Worm (Caenorhabditis elegans) whole organism, late embryonic: ENCODE data around the gene vha-15.

Experiments
- C08G9.2 ChIP-seq: sonication (generic microtip); optimal IDR thresholded peaks from 2 replicates; lab custom pipeline; 2016; ENCODE audit warnings: mild to moderate bottlenecking, missing genetic modification characterization, moderate library complexity, missing compliant biosample characterization
- C38D4.7 ChIP-seq: fragments of 200-800 bp; sonication (Bioruptor generic); optimal IDR thresholded peaks from 2 replicates; lab custom pipeline; 2018; ENCODE audit warnings: mild to moderate bottlenecking, missing genetic modification characterization, moderate library complexity, missing compliant biosample characterization
- T23F11.4 ChIP-seq: fragments of 200-800 bp; sonication (Bioruptor generic); optimal IDR thresholded peaks from 2 replicates; lab custom pipeline; 2018; ENCODE audit warnings: mild to moderate bottlenecking, missing genetic modification characterization, missing compliant biosample characterization
- Y22D7AL.16 ChIP-seq: sonication (generic microtip); optimal IDR thresholded peaks from 2 replicates; lab custom pipeline; 2016; ENCODE audit warnings: missing genetic modification characterization, missing compliant biosample characterization
- ama-1 ChIP-seq: fragments of 150-350 bp; optimal IDR thresholded peaks from 2 replicates; lab custom pipeline; 2014
- ceh-2 ChIP-seq: sonication (generic microtip); optimal IDR thresholded peaks from 2 replicates; lab custom pipeline; 2016; ENCODE audit warnings: missing genotype, missing genetic modification characterization, missing compliant biosample characterization
- ceh-22 ChIP-seq: sonication (generic microtip); optimal IDR thresholded peaks from 2 replicates; lab custom pipeline; 2017; ENCODE audit warnings: missing biosample characterization, missing genetic modification characterization
- ceh-24 ChIP-seq: sonication (generic microtip); optimal IDR thresholded peaks from 2 replicates; lab custom pipeline; 2016; ENCODE audit warnings: mild to moderate bottlenecking, missing genetic modification characterization, missing compliant biosample characterization
- ceh-30 ChIP-seq: fragments of 150-350 bp; optimal IDR thresholded peaks from 2 replicates; lab custom pipeline; 2014; ENCODE audit warnings: missing biosample characterization, missing genetic modification characterization
- ceh-31 ChIP-seq: sonication (generic microtip); optimal IDR thresholded peaks from 2 replicates; lab custom pipeline; 2016; ENCODE audit warnings: missing genetic modification characterization, missing compliant biosample characterization
- ceh-34 ChIP-seq: sonication (generic microtip); optimal IDR thresholded peaks from 2 replicates; lab custom pipeline; 2016; ENCODE audit warnings: mild to moderate bottlenecking, missing genetic modification characterization, missing compliant biosample characterization
- ceh-48 ChIP-seq: sonication (generic microtip); optimal IDR thresholded peaks from 2 replicates; lab custom pipeline; 2016; ENCODE audit warnings: missing genetic modification characterization, inconsistent platforms, missing compliant biosample characterization
- ceh-9 ChIP-seq: sonication (generic microtip); optimal IDR thresholded peaks from 2 replicates; lab custom pipeline; 2016; ENCODE audit warnings: mild to moderate bottlenecking, missing genetic modification characterization, inconsistent platforms, missing compliant biosample characterization
- che-1 ChIP-seq: sonication (generic microtip); optimal IDR thresholded peaks from 2 replicates; lab custom pipeline; 2016; ENCODE audit warnings: mild to moderate bottlenecking, missing genetic modification characterization, missing compliant biosample characterization
- dve-1 ChIP-seq: sonication (generic microtip); optimal IDR thresholded peaks from 2 replicates; lab custom pipeline; 2017; ENCODE audit warnings: antibody characterized with exemption, mild to moderate bottlenecking, missing genetic modification characterization, missing compliant biosample characterization
- elt-4 ChIP-seq: sonication (generic microtip); optimal IDR thresholded peaks from 2 replicates; lab custom pipeline; 2016; ENCODE audit warnings: missing genetic modification characterization, missing compliant biosample characterization
- ets-4 ChIP-seq: sonication (generic microtip); optimal IDR thresholded peaks from 2 replicates; lab custom pipeline; 2016; ENCODE audit warnings: missing genetic modification characterization, missing compliant biosample characterization
- eyg-1 ChIP-seq: sonication (generic microtip); optimal IDR thresholded peaks from 2 replicates; lab custom pipeline; 2016; ENCODE audit warnings: missing genotype, missing genetic modification characterization, missing compliant biosample characterization
- fax-1 ChIP-seq: sonication (generic microtip); optimal IDR thresholded peaks from 2 replicates; lab custom pipeline; 2016; ENCODE audit warnings: missing genotype, missing genetic modification characterization, missing compliant biosample characterization
- fkh-10 ChIP-seq: fragments of 150-350 bp; optimal IDR thresholded peaks from 2 replicates; lab custom pipeline; 2014; ENCODE audit warnings: missing biosample characterization, missing genetic modification reagents, missing genetic modification characterization
- fkh-6 ChIP-seq: sonication (generic microtip); optimal IDR thresholded peaks from 2 replicates; lab custom pipeline; 2016; ENCODE audit warnings: missing genetic modification characterization, missing compliant biosample characterization
- gmeb-2 ChIP-seq: sonication (generic microtip); optimal IDR thresholded peaks from 2 replicates; lab custom pipeline; 2016; ENCODE audit warnings: missing genetic modification characterization, inconsistent platforms, missing compliant biosample characterization
- hlh-8 ChIP-seq: sonication (generic microtip); optimal IDR thresholded peaks from 2 replicates; lab custom pipeline; 2016; ENCODE audit warnings: missing genotype, missing genetic modification characterization, missing compliant biosample characterization
- lim-6 ChIP-seq: sonication (generic microtip); optimal IDR thresholded peaks from 2 replicates; lab custom pipeline; 2016; ENCODE audit warnings: missing genetic modification characterization, missing compliant biosample characterization
- mec-3 ChIP-seq: sonication (generic microtip); optimal IDR thresholded peaks from 2 replicates; lab custom pipeline; 2016; ENCODE audit warnings: borderline replicate concordance, missing genetic modification characterization, missing compliant biosample characterization
- npax-4 ChIP-seq: sonication (generic microtip); optimal IDR thresholded peaks from 2 replicates; lab custom pipeline; 2016; ENCODE audit warnings: missing genetic modification characterization, missing compliant biosample characterization
- odd-2 ChIP-seq: sonication (generic microtip); optimal IDR thresholded peaks from 2 replicates; lab custom pipeline; 2017; ENCODE audit warnings: antibody characterized with exemption, mild to moderate bottlenecking, missing genetic modification characterization, missing compliant biosample characterization
- pat-9 ChIP-seq: fragments of 200-800 bp; sonication (Bioruptor generic); optimal IDR thresholded peaks from 2 replicates; lab custom pipeline; 2018; ENCODE audit warnings: mild to moderate bottlenecking, missing genetic modification characterization, moderate library complexity, missing compliant biosample characterization
- pros-1 ChIP-seq: fragments of 150-350 bp; optimal IDR thresholded peaks from 2 replicates; lab custom pipeline; 2014; ENCODE audit warnings: missing biosample characterization, missing genetic modification reagents, missing genetic modification characterization
- rnt-1 ChIP-seq: sonication (generic microtip); optimal IDR thresholded peaks from 2 replicates; lab custom pipeline; 2016; ENCODE audit warnings: missing genetic modification characterization, missing compliant biosample characterization
- sdc-2 ChIP-seq: sonication (generic microtip); optimal IDR thresholded peaks from 2 replicates; lab custom pipeline; 2016; ENCODE audit warnings: missing genotype, missing genetic modification characterization, missing compliant biosample characterization
- sox-2 ChIP-seq: fragments of 200-800 bp; sonication (Bioruptor generic); IDR thresholded peaks from 2 replicates; pipeline ENCODE4 v1.3.6; 2022; ENCODE audit warnings: missing genetic modification reagents, missing genetic modification characterization, missing compliant biosample characterization
- sox-4 ChIP-seq: sonication (generic microtip); optimal IDR thresholded peaks from 2 replicates; lab custom pipeline; 2017; ENCODE audit warnings: mild to moderate bottlenecking, missing genetic modification characterization, inconsistent platforms, missing compliant biosample characterization
- tbx-7 ChIP-seq: sonication (generic microtip); optimal IDR thresholded peaks from 2 replicates; lab custom pipeline; 2016; ENCODE audit warnings: missing genotype, missing genetic modification characterization, missing compliant biosample characterization
- unc-3 ChIP-seq, 2 experiments: fragments of 200-800 bp in 1 of 2; sonication (Bioruptor generic) in 1 of 2; sonication (generic microtip) in 1 of 2; conservative IDR thresholded peaks in 1 of 2; optimal IDR thresholded peaks in 1 of 2; 2 replicates each; pipeline versions ENCODE4 v1.3.6 to Lab custom; 2016 to 2022; ENCODE audit warnings: missing compliant biosample characterization in 2 of 2, missing genetic modification characterization in 2 of 2, missing genetic modification reagents in 1 of 2
- unc-86 ChIP-seq: sonication (generic microtip); optimal IDR thresholded peaks from 2 replicates; lab custom pipeline; 2016; ENCODE audit warnings: missing genetic modification characterization, missing compliant biosample characterization
- ztf-16 ChIP-seq: sonication (generic microtip); optimal IDR thresholded peaks from 2 replicates; lab custom pipeline; 2017; ENCODE audit warnings: missing genetic modification characterization, missing compliant biosample characterization

Gene vha-15

DNA sequence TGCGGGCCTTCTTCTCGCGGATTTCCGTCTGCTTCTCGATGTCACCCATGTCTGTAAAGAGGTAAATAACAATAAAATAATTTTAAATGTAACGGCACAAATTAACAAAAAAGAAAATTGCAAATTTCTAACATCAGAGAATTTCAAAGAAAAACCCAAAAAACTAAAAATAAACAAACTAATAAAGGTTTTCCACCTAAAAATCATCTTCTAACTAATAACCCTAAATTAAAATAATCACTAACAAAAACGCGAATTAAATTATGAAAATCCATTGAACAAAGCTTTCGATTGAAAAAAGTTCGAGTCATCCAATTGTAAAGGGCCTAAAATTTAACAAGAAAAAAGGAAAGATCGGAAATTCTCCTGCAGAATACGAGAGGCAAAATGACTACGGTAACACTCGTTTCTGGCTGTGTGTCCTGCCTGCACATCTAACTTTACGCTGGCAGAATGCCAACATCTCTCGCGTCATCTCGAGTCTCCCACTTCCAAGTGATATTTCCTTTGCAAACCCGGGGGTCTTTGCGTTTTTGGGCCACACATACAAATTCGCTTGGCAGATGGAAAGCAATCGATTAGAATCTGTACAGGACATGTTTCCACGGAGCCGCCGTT is 5.0 kb downstream of the vha-15 start, which contains the start of gene rpl-11.2 (continued):
- no peak for TF ChIP-seq pat-9
- TF ChIP-seq C08G9.2 (tag; lab: Kevin White, UChicago): no peak
- no peak for TF ChIP-seq ama-1
- TF ChIP-seq sox-2 (GFP tag; lab: Robert Waterston, UW): no peak
- no peak for TF ChIP-seq odd-2 (tag; lab: Kevin White, UChicago)
- TF ChIP-seq pros-1 (tag; lab: Kevin White, UChicago): peak; percentile 5
- TF ChIP-seq lim-6 (tag; lab: Kevin White, UChicago): no peak
- TF ChIP-seq che-1 (tag; lab: Kevin White, UChicago): no peak
- TF ChIP-seq ets-4 (tag; lab: Kevin White, UChicago): peak; percentile 58
- peak; percentile 84 for TF ChIP-seq ceh-30 (tag; lab: Kevin White, UChicago)
- peak; percentile 34 for TF ChIP-seq fkh-6 (tag; lab: Kevin White, UChicago)
- TF ChIP-seq ceh-48: peak; percentile 47
- TF ChIP-seq ceh-24: no peak
- TF ChIP-seq ceh-2 (tag; lab: Kevin White, UChicago): peak; percentile 57
- TF ChIP-seq gmeb-2 (tag; lab: Kevin White, UChicago): no peak
- no peak for TF ChIP-seq elt-4
- TF ChIP-seq unc-86 (tag; lab: Kevin White, UChicago): no peak
- TF ChIP-seq eyg-1 (tag; lab: Kevin White, UChicago): no peak
- peak; percentile 44; the same call in 1 of the 2 replicates for TF ChIP-seq unc-3 (GFP tag; conservative IDR thresholded peaks at IDR 0.05; lab: Robert Waterston, UW)
- peak; percentile 44 for TF ChIP-seq unc-3 (tag; optimal IDR thresholded peaks at IDR 0.05; lab: Kevin White, UChicago)
- no peak for TF ChIP-seq ceh-9 (tag; lab: Kevin White, UChicago)
- TF ChIP-seq fax-1: no peak
- no peak for TF ChIP-seq fkh-10 (GFP tag; lab: Kevin White, UChicago)
- no peak for TF ChIP-seq C38D4.7 (GFP tag; lab: Kevin White, UChicago)
- TF ChIP-seq rnt-1 (tag; lab: Kevin White, UChicago): peak; percentile 63
- peak; percentile 78 for TF ChIP-seq ceh-31 (tag; lab: Kevin White, UChicago)
- peak; percentile 85 for TF ChIP-seq ceh-34
- TF ChIP-seq sox-4 (tag; lab: Kevin White, UChicago): peak; percentile 21
- TF ChIP-seq npax-4 (tag; lab: Kevin White, UChicago): no peak

DNA sequence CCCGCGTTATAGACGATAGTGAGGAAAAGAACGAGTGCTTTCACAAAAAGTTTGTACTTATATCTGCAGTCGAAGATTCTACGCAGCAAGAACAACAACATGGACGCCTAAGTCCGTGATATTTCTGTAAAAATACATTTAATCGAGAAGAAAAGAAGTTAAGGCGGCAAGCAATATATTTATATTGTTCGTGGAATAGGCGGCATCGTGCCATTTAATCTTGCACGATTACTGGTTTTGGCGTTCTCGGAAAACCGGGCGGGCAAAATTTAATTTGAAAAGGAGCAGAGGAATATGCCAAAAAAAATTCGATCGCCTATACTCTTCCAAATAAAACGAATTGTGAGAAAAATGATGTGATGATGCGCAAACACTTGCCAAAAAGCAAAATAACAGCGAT is 9.2 kb downstream of the vha-15 start, which contains the start of gene AH9.1:
Gene AH9.1 (minus strand): TSS at position 101 of the 400 bp plus-strand sequence.
- TF ChIP-seq mec-3 (no peak), T23F11.4 (GFP tag; lab: Kevin White, UChicago) (no peak), lim-6 (tag; lab: Kevin White, UChicago) (no peak), ceh-2 (tag; lab: Kevin White, UChicago) (no peak), ztf-16 (no peak), tbx-7 (tag; lab: Kevin White, UChicago) (no peak), rnt-1 (tag; lab: Kevin White, UChicago) (no peak), eyg-1 (tag; lab: Kevin White, UChicago) (no peak)

DNA sequence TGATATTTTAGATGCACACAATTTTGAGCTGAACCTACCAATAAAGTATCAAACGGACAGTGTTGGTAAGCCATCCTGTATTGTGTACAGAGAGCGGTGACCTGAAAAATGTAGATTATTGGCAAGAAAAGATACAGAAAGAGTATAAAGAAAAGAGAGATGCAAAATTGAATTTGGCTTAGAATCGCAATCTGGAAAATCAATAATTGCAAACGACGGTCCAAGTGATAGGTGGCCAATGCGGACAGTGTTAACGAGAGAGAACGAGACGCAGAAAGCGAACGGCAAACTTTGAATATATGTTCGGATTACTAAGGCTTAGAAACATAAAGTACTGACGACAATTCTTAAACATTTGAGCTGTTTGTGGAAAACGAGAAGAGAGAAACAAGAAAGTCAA is 20.3 kb downstream of the vha-15 start, which contains the start of gene crn-4:
Gene crn-4 (minus strand): TSS at position 101 of the 400 bp plus-strand sequence.
- TF ChIP-seq hlh-8 (tag; lab: Kevin White, UChicago) (no peak), sdc-2 (tag; lab: Kevin White, UChicago) (no peak), Y22D7AL.16 (no peak), ceh-22 (tag; lab: Kevin White, UChicago) (no peak), eyg-1 (tag; lab: Kevin White, UChicago) (no peak), fax-1 (no peak), sox-2 (GFP tag; lab: Robert Waterston, UW) (no peak), ceh-24 (no peak), dve-1 (no peak), unc-86 (tag; lab: Kevin White, UChicago) (no peak)
